Fruit fly (Drosophila melanogaster) whole organism, larva: ENCODE measurements around the gene Pp2C1.
A peak's percentile ranks its signal among the peaks of the same experiment; 100 is the strongest.

ENCODE experiments used
- noc ChIP-seq: fragments of 200-800 bp; sonication (Bioruptor generic); optimal IDR thresholded peaks from 3 replicates; lab custom pipeline; 2019; ENCODE audit warnings: missing biosample characterization, mild to moderate bottlenecking, missing genetic modification characterization, moderate library complexity

Gene Pp2C1

DNA sequence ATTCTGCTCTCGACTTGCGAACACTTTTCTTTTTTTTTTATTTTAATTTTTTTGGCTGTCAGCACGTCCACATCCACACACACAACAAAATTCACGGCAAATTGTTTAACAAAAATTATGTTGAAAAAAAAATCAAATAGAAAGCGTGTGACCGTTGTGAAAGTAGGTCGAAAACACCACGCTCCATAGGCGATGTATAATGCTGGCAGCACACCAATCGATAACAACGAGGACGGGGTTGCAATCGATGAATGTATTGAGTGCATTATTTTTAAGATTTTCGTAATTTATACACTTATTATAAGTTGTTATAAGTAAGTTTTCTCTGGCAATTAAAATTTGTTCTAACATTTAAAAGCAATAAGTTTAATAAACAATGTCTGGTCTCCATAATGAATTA lies at the start of gene Pp2C1:
Gene Pp2C1, minus strand, starts transcription at position 181 of the 400 bp plus-strand sequence.
- no peak for TF ChIP-seq noc (tag; lab: Kevin White, UChicago)

DNA sequence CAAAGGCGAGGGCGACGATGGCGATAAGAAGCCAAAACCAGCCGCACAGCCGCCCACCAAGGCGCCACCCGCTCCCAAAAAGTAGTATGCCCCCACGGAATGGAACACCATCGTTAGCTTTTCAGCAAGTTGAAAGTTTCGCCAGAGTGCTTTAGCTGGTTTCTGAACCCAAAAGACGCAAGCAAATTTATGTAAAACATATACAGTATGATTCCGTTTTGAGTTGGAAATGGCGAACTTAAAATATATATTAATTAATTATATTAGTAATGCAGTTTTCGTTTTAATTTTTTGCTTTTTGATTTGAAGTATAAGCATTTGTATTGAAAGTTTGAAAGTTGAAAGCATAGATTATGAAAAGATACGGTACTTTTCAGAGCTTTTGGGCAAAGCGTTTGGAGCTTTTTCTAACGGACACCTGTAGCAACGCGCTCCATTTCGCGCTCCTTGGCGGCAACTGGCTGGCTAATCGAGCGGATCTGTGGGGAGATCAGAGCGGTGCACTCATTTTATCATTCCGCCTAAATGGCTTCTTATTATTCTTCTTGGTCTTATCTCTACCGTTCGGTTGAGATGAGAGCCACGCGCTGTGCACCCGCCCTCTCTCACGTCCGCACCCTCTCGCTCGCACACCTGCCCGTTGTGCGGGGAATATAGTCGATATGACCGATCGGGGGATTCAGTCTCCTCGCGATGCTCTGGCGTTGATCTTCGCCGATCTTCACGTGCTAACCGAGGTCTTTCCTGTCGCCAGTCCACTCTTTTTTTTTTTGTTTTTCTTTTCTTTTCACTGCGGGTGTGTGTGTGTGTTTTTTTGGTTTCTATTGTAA lies 20.7 kb upstream of the Pp2C1 start, which contains the start of gene Proc-R:
Gene Proc-R, plus strand, starts transcription at position 680 of the 830 bp plus-strand sequence.
- TF ChIP-seq noc (tag; lab: Kevin White, UChicago) = no peak

DNA sequence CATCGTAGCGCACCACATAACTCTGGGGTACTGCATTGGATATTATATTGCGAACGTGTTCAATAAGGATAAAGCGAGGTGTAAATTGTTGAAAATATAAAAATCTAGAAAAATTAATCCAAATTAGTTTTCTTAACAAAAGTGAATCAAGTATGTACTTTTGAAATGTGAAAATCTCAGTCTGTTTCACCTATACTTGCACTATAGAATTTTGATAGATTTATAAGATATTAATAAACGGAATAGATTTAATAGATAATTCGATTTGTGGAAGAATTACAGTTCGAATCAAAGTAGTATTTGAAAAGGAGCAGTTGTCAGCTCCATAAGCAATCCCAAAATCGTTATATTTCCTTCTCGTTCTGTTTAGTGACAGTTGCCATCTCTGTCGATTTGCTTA lies 18.3 kb upstream of the Pp2C1 start, which contains the start of gene CG7024:
Gene CG7024, plus strand, starts transcription at position 301 of the 400 bp plus-strand sequence.
- no peak for TF ChIP-seq noc (tag; lab: Kevin White, UChicago)

DNA sequence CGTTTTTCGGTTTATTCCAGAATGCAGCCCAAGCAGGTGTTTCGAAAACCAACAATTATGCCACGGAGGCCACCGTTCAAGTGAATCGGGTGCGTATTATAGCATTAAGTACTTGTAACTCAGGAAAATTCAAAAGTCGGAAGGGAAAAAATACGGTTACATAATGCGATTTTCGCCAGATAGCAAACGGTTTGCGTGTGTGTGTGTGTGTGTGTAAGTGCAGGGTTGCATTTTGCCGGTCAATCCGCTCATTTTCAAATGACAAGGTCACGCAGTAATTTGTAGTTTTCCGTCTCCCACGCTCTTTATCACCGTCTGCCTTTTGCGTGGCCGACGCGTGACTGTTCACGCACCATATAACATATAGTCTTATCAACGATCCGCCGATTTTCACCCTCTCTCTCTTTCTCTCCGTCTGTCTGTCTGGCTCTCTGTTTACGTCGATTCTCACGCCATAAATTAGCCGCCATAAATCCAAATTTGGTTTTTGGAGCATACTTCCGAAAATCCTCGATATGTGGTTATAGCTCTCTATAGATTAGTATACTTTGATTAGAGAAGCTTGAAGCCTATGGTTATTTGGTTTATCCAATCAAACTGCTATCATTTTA lies 16.2 kb upstream of the Pp2C1 start:
- TF ChIP-seq noc (tag; lab: Kevin White, UChicago) = peak; percentile 40

DNA sequence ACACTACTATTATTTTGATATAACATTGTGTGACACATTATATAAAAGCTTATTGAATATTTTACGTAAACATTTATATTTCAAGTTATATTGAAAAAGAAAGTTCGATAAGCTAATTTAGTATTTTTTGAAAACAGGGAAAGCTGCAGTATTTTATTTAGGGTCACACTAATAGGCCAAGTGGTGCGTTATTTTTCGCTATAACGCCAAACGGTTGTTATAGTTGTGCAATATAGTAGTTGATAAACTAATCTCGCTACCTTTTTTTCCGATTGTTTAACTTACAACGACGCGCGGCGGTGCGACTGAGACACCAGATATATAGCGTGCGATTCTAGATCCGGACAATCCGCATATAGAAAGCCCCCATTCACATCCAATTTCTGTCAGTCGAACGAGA lies 15.4 kb upstream of the Pp2C1 start, which contains the start of gene Pdha:
Gene Pdha, plus strand, starts transcription at position 167 of the 400 bp plus-strand sequence.
- TF ChIP-seq noc (tag; lab: Kevin White, UChicago) = no peak

DNA sequence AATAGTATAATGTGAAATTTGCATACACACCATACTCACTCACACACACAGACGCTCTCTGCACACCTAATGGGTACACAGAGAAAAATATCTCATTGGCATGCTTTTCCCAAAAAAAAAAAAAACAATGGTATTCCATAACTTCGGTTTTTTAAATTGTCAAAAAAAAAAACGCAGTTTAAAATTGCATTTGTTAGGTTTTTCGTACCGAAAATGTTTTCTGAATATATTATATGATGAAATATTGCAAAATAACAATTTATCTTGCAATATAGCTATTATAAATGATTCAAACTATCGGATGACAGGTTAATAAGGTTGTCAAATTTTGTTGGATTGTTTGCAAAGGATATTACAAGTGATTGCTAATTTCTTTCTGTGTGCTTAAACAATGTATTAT lies 13.1 kb upstream of the Pp2C1 start:
- no peak for TF ChIP-seq noc (tag; lab: Kevin White, UChicago)

DNA sequence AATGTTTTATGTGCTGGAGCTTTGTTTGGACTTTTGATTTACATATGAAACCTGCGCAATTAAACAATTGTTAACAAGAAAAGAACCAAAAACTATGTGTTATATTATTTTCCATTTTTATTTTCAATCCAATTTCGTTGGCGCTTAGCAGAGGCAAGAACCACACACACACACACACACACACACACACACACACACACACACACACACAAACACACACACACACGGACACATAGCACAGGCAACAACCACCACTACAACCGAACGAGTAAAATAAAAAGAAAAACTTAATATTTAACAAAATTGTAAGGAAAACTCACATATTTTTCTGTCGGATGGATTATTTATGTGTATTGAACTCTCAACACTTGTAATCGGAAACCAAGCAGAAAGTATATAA lies 12.7 kb upstream of the Pp2C1 start:
- TF ChIP-seq noc (tag; lab: Kevin White, UChicago) = no peak

DNA sequence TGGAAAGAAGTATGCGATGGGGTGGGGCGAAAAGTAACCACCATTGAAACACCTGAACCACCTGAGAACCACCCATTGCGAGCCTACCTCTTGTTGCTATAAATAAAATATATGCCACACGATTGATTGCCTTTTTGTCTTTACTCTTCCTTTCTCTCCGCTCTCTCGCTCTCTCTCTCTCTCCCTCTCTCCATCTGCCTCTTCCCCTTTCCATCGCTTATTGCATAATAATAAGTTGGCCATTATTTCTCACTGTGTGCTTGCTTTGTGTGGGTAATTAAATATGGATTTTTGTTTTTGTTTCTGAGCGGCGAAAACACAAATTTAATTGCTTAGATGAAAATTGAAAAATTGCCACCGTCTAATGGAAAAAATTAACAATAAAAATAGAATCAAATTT lies 7.4 kb upstream of the Pp2C1 start:
- no peak for TF ChIP-seq noc (tag; lab: Kevin White, UChicago)

DNA sequence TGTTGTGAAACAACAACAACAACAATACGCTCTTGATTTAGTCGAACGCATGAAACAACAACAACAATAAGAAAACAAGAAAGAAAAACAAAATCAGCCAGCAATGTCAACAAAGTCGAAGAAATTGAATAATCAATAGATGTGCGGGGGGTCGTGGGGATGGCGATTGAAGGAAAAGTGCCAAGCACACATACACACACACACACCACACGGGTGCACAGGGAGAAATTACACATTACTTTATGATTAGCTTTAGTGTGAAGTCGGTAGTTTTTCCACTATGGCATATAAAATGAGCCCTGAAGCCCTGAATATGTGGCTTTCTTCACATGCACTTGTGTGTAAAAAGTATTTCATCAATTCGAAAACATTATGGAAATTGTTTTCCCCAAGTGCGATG lies 6.3 kb upstream of the Pp2C1 start:
- no peak for TF ChIP-seq noc (tag; lab: Kevin White, UChicago)

DNA sequence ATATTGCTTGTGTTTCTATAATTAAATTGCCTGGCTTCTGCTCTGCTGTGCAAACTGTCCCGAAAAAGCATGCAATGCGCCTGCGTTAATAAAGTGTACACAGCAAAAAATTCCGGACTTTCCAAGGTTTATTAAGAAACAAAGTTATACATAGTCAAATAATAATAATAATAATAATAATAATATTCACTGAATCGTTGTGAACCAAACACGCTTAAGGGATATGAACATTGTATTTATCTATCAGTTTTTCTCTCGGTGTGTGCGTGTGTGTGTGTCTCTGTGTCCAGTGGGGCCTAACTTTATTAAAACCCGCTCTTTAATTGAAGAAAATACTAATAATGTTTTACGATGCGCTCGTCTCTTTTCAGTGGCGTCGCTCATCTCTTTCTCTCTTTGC lies 4.5 kb upstream of the Pp2C1 start:
- no peak for TF ChIP-seq noc (tag; lab: Kevin White, UChicago)

DNA sequence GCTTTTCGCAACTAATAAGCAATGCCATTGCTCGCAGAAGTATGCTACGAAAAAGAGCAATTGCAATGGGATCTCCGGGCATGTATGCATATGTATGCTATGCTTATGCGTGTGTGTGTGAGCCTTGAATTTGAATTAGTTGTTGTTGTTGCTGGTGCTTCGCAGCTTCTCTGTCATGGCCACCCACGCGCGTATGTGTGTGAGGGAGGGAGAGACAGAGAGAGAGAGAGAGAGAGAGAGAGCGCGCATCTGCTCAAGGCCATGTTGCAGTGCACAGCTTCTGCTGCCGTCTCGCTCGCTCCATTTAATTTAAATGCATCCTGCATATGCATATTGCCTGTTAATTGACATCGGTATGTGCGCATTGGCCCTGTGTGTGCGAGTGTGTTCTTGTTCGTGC lies 4.1 kb upstream of the Pp2C1 start:
- TF ChIP-seq noc (tag; lab: Kevin White, UChicago) = no peak

DNA sequence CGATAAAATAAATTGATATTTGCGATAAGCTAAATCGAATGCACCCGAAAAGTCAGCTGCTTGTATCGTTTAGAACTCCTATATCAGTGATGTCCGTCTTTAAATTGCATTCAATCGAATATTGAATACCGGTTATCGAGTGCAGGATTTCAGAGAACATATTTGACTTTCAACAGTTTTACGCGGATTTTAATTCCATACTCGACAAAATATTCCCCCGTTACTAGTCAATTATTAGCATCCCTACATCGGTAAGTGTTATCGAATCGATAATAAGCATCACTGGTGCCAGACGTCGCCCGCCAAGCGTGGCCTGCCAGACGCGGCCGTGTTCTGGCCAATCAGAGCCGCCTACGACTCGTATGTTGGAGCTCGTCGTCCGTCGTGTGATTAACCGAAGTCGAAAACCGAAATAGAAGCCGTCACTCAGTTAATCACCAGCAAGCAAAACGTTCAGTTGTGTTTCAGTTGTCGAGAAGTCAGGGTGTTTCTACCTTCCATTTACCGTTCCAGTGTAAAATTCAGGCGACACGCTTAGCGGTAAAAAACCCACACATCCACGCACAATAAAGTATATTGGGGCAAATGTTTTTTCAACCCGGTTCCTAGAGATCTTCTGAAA lies 1.2 kb upstream of the Pp2C1 start, which contains the start of gene ctp:
Gene ctp, plus strand, starts transcription at position 23 of the 622 bp plus-strand sequence.
- TF ChIP-seq noc (tag; lab: Kevin White, UChicago) = peak; percentile 43

DNA sequence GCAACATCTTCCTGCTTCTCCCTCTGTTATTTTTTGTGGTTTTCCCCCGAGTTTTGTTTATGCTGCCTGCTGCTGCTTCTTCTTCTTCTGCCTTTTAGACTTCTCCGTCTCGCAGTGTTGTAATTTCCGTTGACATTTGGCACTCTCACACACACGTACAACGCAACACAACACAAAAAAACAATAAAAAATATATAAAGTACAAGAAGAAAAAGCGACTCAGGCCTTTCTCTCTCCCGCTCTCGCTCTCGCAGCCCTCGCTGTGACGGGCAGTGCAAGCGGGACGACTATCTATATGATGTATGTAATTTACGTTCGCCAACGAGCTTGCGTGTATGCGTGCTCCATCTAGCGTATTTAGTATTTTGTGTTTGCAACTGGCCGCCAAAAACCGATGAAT lies 553 bp downstream of the Pp2C1 start:
- TF ChIP-seq noc (tag; lab: Kevin White, UChicago) = peak; percentile 19

DNA sequence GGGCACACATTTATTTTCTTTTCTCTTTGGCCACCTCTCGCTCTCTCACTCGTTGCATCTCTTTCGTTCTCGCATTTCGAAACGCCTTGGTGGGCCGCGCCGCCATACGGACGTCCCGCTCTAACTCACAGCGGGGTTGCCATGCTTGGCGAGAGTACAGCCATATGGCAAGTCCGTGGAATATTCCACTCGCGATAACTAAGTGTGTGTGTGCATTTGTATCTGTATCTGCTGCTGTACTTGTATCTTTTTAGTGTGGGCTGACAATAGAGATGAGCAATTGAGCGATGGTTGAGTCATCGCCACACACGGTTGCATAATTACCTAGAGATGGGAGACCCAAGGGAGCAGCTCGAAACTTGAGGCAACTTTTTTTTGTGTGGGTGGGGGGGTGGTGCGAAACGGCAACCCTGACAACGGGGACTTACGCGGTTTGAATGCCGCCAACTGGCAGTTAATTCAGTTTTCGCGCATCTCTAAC lies 2.2 kb downstream of the Pp2C1 start:
- peak; percentile 70 for TF ChIP-seq noc (tag; lab: Kevin White, UChicago)

DNA sequence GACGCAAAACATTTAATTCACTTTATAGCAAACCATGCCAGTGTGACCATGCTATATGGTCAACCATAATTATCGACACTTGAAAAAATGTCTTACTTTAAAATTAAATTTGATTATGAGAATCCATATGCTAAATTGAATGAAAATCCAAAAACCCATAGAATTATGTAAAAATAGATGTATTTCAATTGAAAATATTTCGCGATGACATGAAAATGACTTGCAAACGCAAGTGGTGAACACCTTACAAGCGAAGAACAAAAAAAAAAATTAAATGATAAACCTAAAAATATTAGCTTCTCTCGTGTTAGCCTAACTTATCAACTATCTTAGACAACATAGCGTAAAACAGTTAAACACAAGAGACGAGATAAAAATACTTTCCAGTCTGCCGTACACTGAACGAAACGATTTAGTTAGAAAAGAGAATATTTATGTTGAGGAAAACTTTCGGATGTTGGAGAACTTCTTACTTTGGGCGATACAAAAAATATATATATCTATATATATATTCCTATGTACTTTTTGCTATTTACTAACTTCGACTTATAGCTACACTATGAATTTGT lies 6.8 kb downstream of the Pp2C1 start:
- TF ChIP-seq noc (tag; lab: Kevin White, UChicago) = peak; percentile 27
